Fruit fly (Drosophila melanogaster) whole organism, embryonic: ENCODE data around the gene Cka.

ENCODE experiments used
- Adf1 ChIP-seq: fragments of 200-800 bp; sonication (Bioruptor generic); IDR thresholded peaks from 2 replicates; pipeline ENCODE4 v1.3.6; 2022; ENCODE audit warnings: missing biosample characterization, missing genetic modification characterization
- Bteb2 ChIP-seq: fragments of 200-800 bp; sonication (Bioruptor generic); optimal IDR thresholded peaks from 2 replicates; lab custom pipeline; 2016; ENCODE audit warnings: missing biosample characterization, missing genetic modification characterization
- CG11398 ChIP-seq: fragments of 200-800 bp; sonication (Bioruptor generic); optimal IDR thresholded peaks from 2 replicates; lab custom pipeline; 2016; ENCODE audit warnings: missing biosample characterization, missing genetic modification characterization
- CG12071 ChIP-seq: fragments of 200-800 bp; sonication (Bioruptor generic); optimal IDR thresholded peaks from 3 replicates; lab custom pipeline; 2018; ENCODE audit warnings: missing biosample characterization, mild to moderate bottlenecking, missing genetic modification characterization
- CG12236 ChIP-seq: fragments of 200-800 bp; sonication (Bioruptor generic); optimal IDR thresholded peaks from 2 replicates; lab custom pipeline; 2016; ENCODE audit warnings: missing biosample characterization, missing genetic modification characterization
- CG13287 ChIP-seq: fragments of 200-800 bp; sonication (Bioruptor generic); IDR thresholded peaks from 2 replicates; pipeline ENCODE4 v1.3.6; 2022; ENCODE audit warnings: missing biosample characterization, missing genetic modification characterization; ENCODE audit not compliant: partially characterized antibody
- CG13624 ChIP-seq: fragments of 200-800 bp; sonication (Bioruptor generic); optimal IDR thresholded peaks from 2 replicates; lab custom pipeline; 2016; ENCODE audit warnings: missing biosample characterization, missing genetic modification characterization
- CG14014 ChIP-seq: fragments of 200-800 bp; sonication (Bioruptor generic); IDR thresholded peaks from 2 replicates; pipeline ENCODE4 v1.3.6; 2022; ENCODE audit warnings: missing biosample characterization, missing genetic modification characterization
- CG14441 ChIP-seq: fragments of 200-800 bp; sonication (Bioruptor generic); IDR thresholded peaks from 2 replicates; pipeline ENCODE4 v1.3.6; 2022; ENCODE audit warnings: missing biosample characterization, missing genetic modification characterization
- CG14710 ChIP-seq: fragments of 200-800 bp; sonication (Bioruptor generic); optimal IDR thresholded peaks from 3 replicates; lab custom pipeline; 2019; ENCODE audit warnings: missing biosample characterization, mild to moderate bottlenecking, missing genetic modification characterization, moderate library complexity
- CG15601 ChIP-seq: fragments of 200-800 bp; sonication (Bioruptor generic); optimal IDR thresholded peaks from 3 replicates; lab custom pipeline; 2019; ENCODE audit warnings: missing biosample characterization, mild to moderate bottlenecking, missing genetic modification characterization, moderate library complexity
- CG2875 ChIP-seq: fragments of 200-800 bp; sonication (Bioruptor generic); optimal IDR thresholded peaks from 2 replicates; lab custom pipeline; 2017; ENCODE audit warnings: missing biosample characterization, mild to moderate bottlenecking, missing genetic modification characterization, missing genetic modification reagents
- CG31388 ChIP-seq: fragments of 200-800 bp; sonication (Bioruptor generic); optimal IDR thresholded peaks from 2 replicates; lab custom pipeline; 2016; ENCODE audit warnings: missing biosample characterization, missing genetic modification characterization
- CG6791 ChIP-seq: fragments of 200-800 bp; sonication (Bioruptor generic); IDR thresholded peaks from 3 replicates; pipeline ENCODE4 v1.3.6; 2022; ENCODE audit warnings: missing biosample characterization, missing genetic modification characterization; ENCODE audit not compliant: partially characterized antibody
- CG8281 ChIP-seq: fragments of 200-800 bp; sonication (Bioruptor generic); optimal IDR thresholded peaks from 2 replicates; lab custom pipeline; 2018; ENCODE audit warnings: missing biosample characterization, mild to moderate bottlenecking, missing genetic modification characterization, moderate library complexity
- Dip2 ChIP-seq: fragments of 200-800 bp; sonication (Bioruptor generic); IDR thresholded peaks from 2 replicates; pipeline ENCODE4 v1.3.6; 2022; ENCODE audit warnings: missing biosample characterization, missing genetic modification characterization
- Dp ChIP-seq: fragments of 200-800 bp; sonication (Bioruptor generic); optimal IDR thresholded peaks from 2 replicates; lab custom pipeline; 2018; ENCODE audit warnings: missing biosample characterization, mild to moderate bottlenecking, missing genetic modification characterization, moderate library complexity
- E2f1 ChIP-seq: fragments of 200-800 bp; sonication (Bioruptor generic); IDR thresholded peaks from 2 replicates; pipeline ENCODE4 v1.3.6; 2022; ENCODE audit warnings: missing biosample characterization, missing genetic modification characterization
- E2f2 ChIP-seq: fragments of 200-800 bp; sonication (Bioruptor generic); IDR thresholded peaks from 2 replicates; pipeline ENCODE4 v1.3.6; 2022; ENCODE audit warnings: missing biosample characterization, missing genetic modification characterization
- H2.0 ChIP-seq: fragments of 200-800 bp; sonication (Bioruptor generic); IDR thresholded peaks from 2 replicates; pipeline ENCODE4 v1.3.6; 2022; ENCODE audit warnings: missing biosample characterization, missing genetic modification characterization
- HLH4C ChIP-seq: fragments of 200-800 bp; sonication (Bioruptor generic); IDR thresholded peaks from 3 replicates; pipeline ENCODE4 v1.3.6; 2022; ENCODE audit warnings: missing biosample characterization, missing genetic modification characterization; ENCODE audit not compliant: partially characterized antibody
- HLH54F ChIP-seq: fragments of 200-800 bp; sonication (Bioruptor generic); optimal IDR thresholded peaks from 3 replicates; lab custom pipeline; 2016; ENCODE audit warnings: missing biosample characterization, missing genetic modification characterization
- Hey ChIP-seq: fragments of 200-800 bp; sonication (Bioruptor generic); optimal IDR thresholded peaks from 3 replicates; lab custom pipeline; 2018; ENCODE audit warnings: missing biosample characterization, mild to moderate bottlenecking, missing genetic modification characterization
- Hr3 ChIP-seq: fragments of 200-800 bp; sonication (Bioruptor generic); optimal IDR thresholded peaks from 3 replicates; lab custom pipeline; 2016; ENCODE audit warnings: missing biosample characterization, missing genetic modification characterization
- MBD-R2 ChIP-seq: fragments of 200-800 bp; sonication (Bioruptor generic); IDR thresholded peaks from 2 replicates; pipeline ENCODE4 v1.3.6; 2022; ENCODE audit warnings: missing biosample characterization, missing genetic modification characterization
- Oli ChIP-seq: fragments of 200-800 bp; sonication (Bioruptor generic); optimal IDR thresholded peaks from 2 replicates; lab custom pipeline; 2018; ENCODE audit warnings: missing biosample characterization, mild to moderate bottlenecking, missing genetic modification characterization, moderate library complexity
- Rfx ChIP-seq: fragments of 200-800 bp; sonication (Bioruptor generic); IDR thresholded peaks from 2 replicates; pipeline ENCODE4 v1.3.6; 2022; ENCODE audit warnings: missing biosample characterization, missing genetic modification characterization
- Six4 ChIP-seq: fragments of 200-800 bp; sonication (Bioruptor generic); optimal IDR thresholded peaks from 2 replicates; lab custom pipeline; 2016; ENCODE audit warnings: missing biosample characterization, missing genetic modification characterization
- Usf ChIP-seq: fragments of 200-800 bp; sonication (Bioruptor generic); optimal IDR thresholded peaks from 2 replicates; lab custom pipeline; 2017; ENCODE audit warnings: missing genotype, missing biosample characterization, missing genetic modification characterization
- abd-A ChIP-seq: fragments of 200-800 bp; sonication (Bioruptor generic); optimal IDR thresholded peaks from 3 replicates; lab custom pipeline; 2019; ENCODE audit warnings: missing biosample characterization, mild to moderate bottlenecking, missing genetic modification characterization, moderate library complexity
- chinmo ChIP-seq: fragments of 200-800 bp; sonication (Bioruptor generic); IDR thresholded peaks from 4 replicates; pipeline ENCODE4 v1.3.6; 2022; ENCODE audit warnings: missing biosample characterization, missing genetic modification characterization; ENCODE audit not compliant: partially characterized antibody
- fru ChIP-seq: fragments of >200 bp; optimal IDR thresholded peaks from 2 replicates; lab custom pipeline; 2017
- grn ChIP-seq: fragments of 200-800 bp; sonication (Bioruptor generic); optimal IDR thresholded peaks from 3 replicates; lab custom pipeline; 2017; ENCODE audit warnings: missing biosample characterization, missing genetic modification characterization
- hbn ChIP-seq: fragments of 200-800 bp; sonication (Bioruptor generic); IDR thresholded peaks from 2 replicates; pipeline ENCODE4 v1.3.6; 2022; ENCODE audit warnings: missing biosample characterization, missing genetic modification characterization; ENCODE audit not compliant: partially characterized antibody
- ind ChIP-seq: fragments of 200-800 bp; sonication (Bioruptor generic); optimal IDR thresholded peaks from 3 replicates; lab custom pipeline; 2016; ENCODE audit warnings: missing biosample characterization, missing genetic modification characterization
- kah ChIP-seq: fragments of 200-800 bp; sonication (Bioruptor generic); optimal IDR thresholded peaks from 2 replicates; lab custom pipeline; 2018; ENCODE audit warnings: missing biosample characterization, mild to moderate bottlenecking, missing genetic modification characterization
- knrl ChIP-seq: fragments of 200-800 bp; sonication (Bioruptor generic); IDR thresholded peaks from 3 replicates; pipeline ENCODE4 v1.3.6; 2022; ENCODE audit warnings: missing biosample characterization, missing genetic modification characterization; ENCODE audit not compliant: partially characterized antibody
- lola ChIP-seq, 3 experiments: fragments of >200 bp in 2 of 3; fragments of 200-800 bp in 1 of 3; sonication (Bioruptor generic) in 1 of 3; optimal IDR thresholded peaks; 2 replicates each; lab custom pipeline; 2017 to 2019; ENCODE audit warnings: missing biosample characterization in 3 of 3, missing genetic modification characterization in 3 of 3, mild to moderate bottlenecking in 1 of 3, moderate library complexity in 1 of 3
- mam ChIP-seq: fragments of 200-800 bp; sonication (Bioruptor generic); optimal IDR thresholded peaks from 3 replicates; lab custom pipeline; 2016; ENCODE audit warnings: missing biosample characterization, missing genetic modification characterization
- mirr ChIP-seq: fragments of 200-800 bp; sonication (Bioruptor generic); optimal IDR thresholded peaks from 3 replicates; lab custom pipeline; 2018; ENCODE audit warnings: missing biosample characterization, mild to moderate bottlenecking, missing genetic modification characterization
- nerfin-1 ChIP-seq: fragments of 200-800 bp; sonication (Bioruptor generic); optimal IDR thresholded peaks from 3 replicates; lab custom pipeline; 2019; ENCODE audit warnings: missing biosample characterization, mild to moderate bottlenecking, missing genetic modification characterization, moderate library complexity
- pb ChIP-seq: fragments of 200-800 bp; sonication (Bioruptor generic); optimal IDR thresholded peaks from 3 replicates; lab custom pipeline; 2016; ENCODE audit warnings: missing biosample characterization, missing genetic modification characterization
- peb ChIP-seq: fragments of 200-800 bp; sonication (Bioruptor generic); IDR thresholded peaks from 2 replicates; pipeline ENCODE4 v1.3.6; 2022; ENCODE audit warnings: missing biosample characterization, missing genetic modification characterization
- prd ChIP-seq, 3 experiments: fragments of >200 bp in 2 of 3; fragments of 200-800 bp in 1 of 3; sonication (Bioruptor generic) in 1 of 3; optimal IDR thresholded peaks in 2 of 3; IDR thresholded peaks in 1 of 3; 2 replicates in 2 of 3; 3 replicates in 1 of 3; pipeline versions ENCODE4 v1.3.6 to Lab custom; 2017 to 2022; ENCODE audit warnings: missing biosample characterization in 1 of 3, missing genetic modification characterization in 1 of 3
- schlank ChIP-seq: fragments of 200-800 bp; sonication (Bioruptor generic); optimal IDR thresholded peaks from 2 replicates; lab custom pipeline; 2018; ENCODE audit warnings: missing biosample characterization, mild to moderate bottlenecking, missing genetic modification characterization
- sr ChIP-seq: fragments of 200-800 bp; sonication (Bioruptor generic); IDR thresholded peaks from 3 replicates; pipeline ENCODE4 v1.3.6; 2022; ENCODE audit warnings: missing biosample characterization, missing genetic modification characterization
- stwl ChIP-seq: fragments of 200-800 bp; sonication (Bioruptor generic); optimal IDR thresholded peaks from 3 replicates; lab custom pipeline; 2018; ENCODE audit warnings: missing biosample characterization, mild to moderate bottlenecking, missing genetic modification characterization, moderate library complexity
- trem ChIP-seq: fragments of 200-800 bp; optimal IDR thresholded peaks from 3 replicates; lab custom pipeline; 2019; ENCODE audit warnings: missing biosample characterization, mild to moderate bottlenecking, missing genetic modification characterization, moderate library complexity
- tup ChIP-seq: fragments of 200-800 bp; sonication (Bioruptor generic); optimal IDR thresholded peaks from 2 replicates; lab custom pipeline; 2016; ENCODE audit warnings: missing biosample characterization, mild to moderate bottlenecking, missing genetic modification characterization, moderate library complexity
- vfl ChIP-seq: fragments of 200-800 bp; sonication (Bioruptor generic); optimal IDR thresholded peaks from 2 replicates; lab custom pipeline; 2016; ENCODE audit warnings: missing biosample characterization, missing genetic modification characterization
- yki ChIP-seq: fragments of >200 bp; optimal IDR thresholded peaks from 3 replicates; lab custom pipeline; 2018

Gene Cka

DNA sequence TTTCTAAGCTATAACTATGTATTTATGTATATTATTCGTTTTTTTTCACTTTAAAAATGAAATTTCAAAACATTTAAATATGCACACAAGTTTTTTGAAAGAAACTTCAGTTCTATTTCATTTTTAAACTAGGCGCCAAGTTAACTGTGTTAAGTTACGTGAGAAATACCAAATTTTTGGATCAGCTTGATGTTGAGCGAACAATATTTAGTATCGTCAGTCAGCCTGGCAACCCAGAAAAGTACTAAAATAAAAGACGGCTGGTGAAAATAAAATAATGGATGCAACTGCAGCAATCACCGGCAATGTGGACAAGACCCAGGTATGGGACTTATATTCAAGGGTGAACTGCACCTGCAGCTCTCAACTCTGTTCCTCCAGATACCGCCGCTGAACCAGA, 10.4 kb downstream of the Cka start, which contains the start of gene CCDC53 (continued):
- TF ChIP-seq CG12071 (GFP tag; lab: Kevin White, UChicago) (no peak), prd (optimal IDR thresholded peaks at IDR 0.05; lab: Kevin White, UChicago) (no peak), prd (GFP tag; IDR thresholded peaks at IDR 0.05; lab: Robert Waterston, UW) (no peak), mirr (GFP tag; lab: Kevin White, UChicago) (no peak), CG31388 (GFP tag; lab: Kevin White, UChicago) (no peak), CG15601 (tag; lab: Kevin White, UChicago) (no peak), abd-A (tag; lab: Kevin White, UChicago) (no peak), Hr3 (GFP tag; lab: Kevin White, UChicago) (no peak), fru (no peak), E2f1 (no peak), Usf (GFP tag; lab: Kevin White, UChicago) (no peak), Hey (tag; lab: Kevin White, UChicago) (no peak), CG14710 (peak; percentile 12), yki (lab: Kevin White, UChicago) (no peak), CG12236 (GFP tag; lab: Kevin White, UChicago) (no peak), Bteb2 (no peak), Adf1 (GFP tag; lab: Robert Waterston, UW) (no peak), H2.0 (GFP tag; lab: Robert Waterston, UW) (no peak), grn (GFP tag; lab: Kevin White, UChicago) (no peak), sr (GFP tag; lab: Robert Waterston, UW) (no peak), knrl (GFP tag; lab: Robert Waterston, UW) (no peak), HLH4C (no peak), Rfx (GFP tag; lab: Robert Waterston, UW) (no peak), nerfin-1 (tag; lab: Kevin White, UChicago) (no peak), MBD-R2 (GFP tag; lab: Robert Waterston, UW) (peak; percentile 49; the same call in 1 of the 2 replicates), CG8281 (tag; lab: Kevin White, UChicago) (no peak), CG2875 (no peak), CG13287 (GFP tag; lab: Robert Waterston, UW) (peak; percentile 33; the same call in 1 of the 2 replicates), CG13624 (no peak), chinmo (GFP tag; lab: Robert Waterston, UW) (peak; percentile 70; the same call in 2 of the 4 replicates), Dp (GFP tag; lab: Kevin White, UChicago) (peak; percentile 92), CG11398 (GFP tag; lab: Kevin White, UChicago) (no peak), CG6791 (0 out of 3 replicates have a peak, but pooled peaks have one; percentile 19), CG14441 (no peak), E2f2 (GFP tag; lab: Robert Waterston, UW) (peak; percentile 93), kah (no peak), tup (no peak), trem (peak; percentile 10), Oli (tag; lab: Kevin White, UChicago) (no peak), pb (no peak), vfl (GFP tag; lab: Kevin White, UChicago) (no peak), mam (no peak), Six4 (no peak), CG14014 (no peak), HLH54F (GFP tag; lab: Kevin White, UChicago) (no peak), lola (GFP tag; optimal IDR thresholded peaks at IDR 0.05; lab: Kevin White, UChicago) (no peak), schlank (tag; lab: Kevin White, UChicago) (no peak), peb (no peak), Dip2 (GFP tag; lab: Robert Waterston, UW) (no peak), hbn (GFP tag; lab: Robert Waterston, UW) (peak; percentile 33; the same call in 1 of the 2 replicates), stwl (tag; lab: Kevin White, UChicago) (peak; percentile 29), ind (GFP tag; lab: Kevin White, UChicago) (no peak)
